Worm (Caenorhabditis elegans) whole organism, L4 larva: ENCODE results near the gene F40G12.10.

ENCODE experiments used
- dve-1 ChIP-seq: sonication (generic microtip); optimal IDR thresholded peaks from 2 replicates; lab custom pipeline; 2017; ENCODE audit warnings: antibody characterized with exemption, mild to moderate bottlenecking, missing genetic modification characterization, missing compliant biosample characterization; ENCODE audit not compliant: insufficient read depth
- lin-1 ChIP-seq: fragments of 200-800 bp; sonication (Bioruptor generic); IDR thresholded peaks from 2 replicates; pipeline ENCODE4 v1.3.6; 2022; ENCODE audit warnings: missing genetic modification reagents, missing genetic modification characterization, missing compliant biosample characterization
- mdt-29 ChIP-seq: fragments of 200-800 bp; sonication (Bioruptor generic); IDR thresholded peaks from 2 replicates; pipeline ENCODE4 v1.3.6; 2022; ENCODE audit warnings: missing genetic modification reagents, missing genetic modification characterization, missing compliant biosample characterization
- unc-130 ChIP-seq: sonication (generic microtip); optimal IDR thresholded peaks from 2 replicates; lab custom pipeline; 2016; ENCODE audit warnings: missing genetic modification reagents, missing genetic modification characterization, missing compliant biosample characterization
- unc-39 ChIP-seq: sonication (generic microtip); optimal IDR thresholded peaks from 2 replicates; lab custom pipeline; 2017; ENCODE audit warnings: missing biosample characterization, missing genetic modification characterization

DNA sequence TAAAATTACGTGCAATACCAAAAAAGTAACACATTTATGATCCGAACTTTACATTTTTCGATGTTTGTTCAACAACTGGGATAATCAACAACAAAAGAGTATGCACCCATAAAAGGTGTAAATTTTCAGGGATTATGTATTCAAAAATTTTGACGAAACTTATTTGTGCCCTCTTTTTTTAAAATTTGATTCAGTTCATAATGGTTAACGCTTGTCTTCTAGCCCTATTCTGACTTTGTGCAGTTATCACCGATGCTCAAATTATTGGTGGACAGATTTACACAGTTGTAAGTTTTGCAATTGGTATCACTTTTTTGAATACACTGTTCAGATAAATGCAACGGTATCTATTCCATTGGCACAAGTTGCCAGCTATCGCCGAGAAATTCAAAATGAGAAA is 34.7 kb upstream of the F40G12.10 start, which contains the start of gene K02E11.6:
- TF ChIP-seq mdt-29 (GFP tag; lab: Robert Waterston, UW) (no peak), lin-1 (GFP tag; lab: Robert Waterston, UW) (no peak), dve-1 (no peak), unc-39 (no peak), unc-130 (GFP tag; lab: Kevin White, UChicago) (no peak)
